Worm (Caenorhabditis elegans) whole organism, L4 larva: Measurements from ENCODE around the gene C43H6.4.

Source experiments
- D1046.2 ChIP-seq: fragments of 200-800 bp; sonication (Bioruptor generic); IDR thresholded peaks from 2 replicates; pipeline ENCODE4 v1.3.6; 2022; ENCODE audit warnings: missing genetic modification characterization, missing compliant biosample characterization
- F10B5.3 ChIP-seq: sonication (generic microtip); optimal IDR thresholded peaks from 2 replicates; lab custom pipeline; 2016; ENCODE audit warnings: mild to moderate bottlenecking, missing genetic modification characterization, missing compliant biosample characterization
- F44E2.7 ChIP-seq: fragments of 200-800 bp; sonication (Bioruptor generic); IDR thresholded peaks from 2 replicates; pipeline ENCODE4 v2.1.2; 2022; ENCODE audit warnings: missing genetic modification characterization, missing compliant biosample characterization
- Y48G9A.11 ChIP-seq: fragments of 200-800 bp; sonication (Bioruptor generic); IDR thresholded peaks from 2 replicates; pipeline ENCODE4 v1.3.6; 2022; ENCODE audit warnings: missing genetic modification reagents, missing genetic modification characterization, missing compliant biosample characterization
- ZK337.2 ChIP-seq: fragments of 200-800 bp; sonication (Bioruptor generic); IDR thresholded peaks from 2 replicates; pipeline ENCODE4 v1.3.6; 2022; ENCODE audit warnings: missing genetic modification reagents, missing genetic modification characterization, missing compliant biosample characterization
- aly-2 ChIP-seq: sonication (generic microtip); optimal IDR thresholded peaks from 2 replicates; lab custom pipeline; 2018; ENCODE audit warnings: missing biosample characterization, missing genetic modification characterization
- ama-1 ChIP-seq: fragments of 150-350 bp; optimal IDR thresholded peaks from 2 replicates; lab custom pipeline; 2014; ENCODE audit warnings: inconsistent platforms, mixed read lengths
- arid-1 ChIP-seq: fragments of 200-800 bp; sonication (Bioruptor generic); conservative IDR thresholded peaks from 2 replicates; pipeline ENCODE4 v1.3.6; 2022; ENCODE audit warnings: missing genetic modification reagents, missing genetic modification characterization, missing compliant biosample characterization
- attf-4 ChIP-seq: sonication (generic microtip); optimal IDR thresholded peaks from 3 replicates; lab custom pipeline; 2017; ENCODE audit warnings: missing biosample characterization, missing genetic modification characterization
- ceh-32 ChIP-seq: sonication (generic microtip); optimal IDR thresholded peaks from 2 replicates; lab custom pipeline; 2016; ENCODE audit warnings: mild to moderate bottlenecking, missing genetic modification characterization, missing compliant biosample characterization; ENCODE audit not compliant: poor library complexity
- ces-1 ChIP-seq: fragments of 150-350 bp; sonication (generic microtip); optimal IDR thresholded peaks from 4 replicates; lab custom pipeline; 2014; ENCODE audit warnings: missing biosample characterization, missing genetic modification reagents, missing genetic modification characterization
- ctbp-1 ChIP-seq: fragments of 200-800 bp; sonication (Bioruptor generic); IDR thresholded peaks from 2 replicates; pipeline ENCODE4 v1.3.6; 2022; ENCODE audit warnings: missing genetic modification reagents, missing genetic modification characterization, missing compliant biosample characterization
- daf-19 ChIP-seq: fragments of 200-800 bp; sonication (Bioruptor generic); conservative IDR thresholded peaks from 2 replicates; pipeline ENCODE4 v1.3.6; 2022; ENCODE audit warnings: missing genetic modification characterization, missing compliant biosample characterization
- dmd-9 ChIP-seq: fragments of 200-800 bp; sonication (Bioruptor generic); IDR thresholded peaks from 2 replicates; pipeline ENCODE4 v1.3.6; 2022; ENCODE audit warnings: missing genetic modification reagents, missing genetic modification characterization, missing compliant biosample characterization
- duxl-1 ChIP-seq: sonication (generic microtip); optimal IDR thresholded peaks from 2 replicates; lab custom pipeline; 2016; ENCODE audit warnings: mild to moderate bottlenecking, missing genetic modification characterization, moderate library complexity, missing compliant biosample characterization; ENCODE audit not compliant: poor library complexity
- dve-1 ChIP-seq: sonication (generic microtip); optimal IDR thresholded peaks from 2 replicates; lab custom pipeline; 2017; ENCODE audit warnings: antibody characterized with exemption, mild to moderate bottlenecking, missing genetic modification characterization, missing compliant biosample characterization; ENCODE audit not compliant: insufficient read depth
- egl-43 ChIP-seq: fragments of 200-800 bp; sonication (Bioruptor generic); IDR thresholded peaks from 2 replicates; pipeline ENCODE4 v1.3.6; 2022; ENCODE audit warnings: missing genetic modification reagents, missing genetic modification characterization, missing compliant biosample characterization
- fkh-10 ChIP-seq: fragments of 150-350 bp; optimal IDR thresholded peaks from 2 replicates; lab custom pipeline; 2014; ENCODE audit warnings: missing biosample characterization, missing genetic modification reagents, missing genetic modification characterization
- fos-1 ChIP-seq: fragments of 150-350 bp; optimal IDR thresholded peaks from 2 replicates; lab custom pipeline; 2014; ENCODE audit warnings: missing biosample characterization, missing genetic modification characterization
- hlh-11 ChIP-seq: fragments of 200-800 bp; sonication (Bioruptor generic); optimal IDR thresholded peaks from 2 replicates; lab custom pipeline; 2018; ENCODE audit warnings: mild to moderate bottlenecking, missing genetic modification characterization, missing compliant biosample characterization
- hlh-30 ChIP-seq: sonication (generic microtip); optimal IDR thresholded peaks from 2 replicates; lab custom pipeline; 2017; ENCODE audit warnings: antibody characterized with exemption, mild to moderate bottlenecking, missing genetic modification characterization, missing compliant biosample characterization; ENCODE audit not compliant: insufficient read depth
- hmg-1.1 ChIP-seq: fragments of 200-800 bp; sonication (Bioruptor generic); IDR thresholded peaks from 2 replicates; pipeline ENCODE4 v1.3.6; 2022; ENCODE audit warnings: missing genetic modification reagents, missing genetic modification characterization, missing compliant biosample characterization
- jun-1 ChIP-seq: fragments of 150-350 bp; optimal IDR thresholded peaks from 2 replicates; lab custom pipeline; 2014; ENCODE audit warnings: missing biosample characterization, missing genetic modification reagents, missing genetic modification characterization
- lin-38 ChIP-seq: fragments of 200-800 bp; sonication (Bioruptor generic); IDR thresholded peaks from 2 replicates; pipeline ENCODE4 v1.3.6; 2022; ENCODE audit warnings: missing genetic modification reagents, missing genetic modification characterization, missing compliant biosample characterization
- lsy-2 ChIP-seq, 2 experiments: fragments of 150-350 bp in 1 of 2; sonication (generic microtip) in 1 of 2; optimal IDR thresholded peaks; 2 replicates each; lab custom pipeline; 2014 to 2017; ENCODE audit warnings: missing biosample characterization in 2 of 2, missing genetic modification characterization in 2 of 2
- madf-5 ChIP-seq, 2 experiments: fragments of 200-800 bp; sonication (Bioruptor generic); IDR thresholded peaks; 2 replicates each; pipeline ENCODE4 v1.3.6; 2022; ENCODE audit warnings: missing compliant biosample characterization in 2 of 2, missing genetic modification characterization in 2 of 2
- mdl-1 ChIP-seq, 2 experiments: fragments of 150-350 bp in 1 of 2; sonication (generic microtip) in 1 of 2; optimal IDR thresholded peaks; 2 replicates each; lab custom pipeline; 2014 to 2017; ENCODE audit warnings: missing biosample characterization in 2 of 2, missing genetic modification characterization in 2 of 2
- mep-1 ChIP-seq: fragments of 150-350 bp; sonication (generic microtip); optimal IDR thresholded peaks from 3 replicates; lab custom pipeline; 2014; ENCODE audit warnings: missing biosample characterization, missing genetic modification characterization
- mes-2 ChIP-seq: sonication (generic microtip); optimal IDR thresholded peaks from 2 replicates; lab custom pipeline; 2016; ENCODE audit warnings: missing genotype, mild to moderate bottlenecking, missing genetic modification characterization, missing compliant biosample characterization; ENCODE audit not compliant: poor library complexity, severe bottlenecking
- mxl-2 ChIP-seq: fragments of 200-800 bp; sonication (Bioruptor generic); conservative IDR thresholded peaks from 2 replicates; pipeline ENCODE4 v1.3.6; 2022; ENCODE audit warnings: missing genetic modification reagents, missing genetic modification characterization, missing compliant biosample characterization
- mxl-3 ChIP-seq: fragments of 200-800 bp; sonication (Bioruptor generic); optimal IDR thresholded peaks from 2 replicates; lab custom pipeline; 2018; ENCODE audit warnings: mild to moderate bottlenecking, missing genetic modification characterization, missing compliant biosample characterization
- nhr-237 ChIP-seq: sonication (generic microtip); optimal IDR thresholded peaks from 2 replicates; lab custom pipeline; 2017; ENCODE audit warnings: missing biosample characterization, missing genetic modification characterization
- nhr-41 ChIP-seq: fragments of 200-800 bp; sonication (Bioruptor generic); IDR thresholded peaks from 2 replicates; pipeline ENCODE4 v1.3.6; 2022; ENCODE audit warnings: missing genetic modification reagents, missing genetic modification characterization, missing compliant biosample characterization
- nhr-48 ChIP-seq: sonication (generic microtip); optimal IDR thresholded peaks from 2 replicates; lab custom pipeline; 2016; ENCODE audit warnings: mild to moderate bottlenecking, missing genetic modification characterization, missing compliant biosample characterization
- nhr-76 ChIP-seq: fragments of 150-350 bp; optimal IDR thresholded peaks from 2 replicates; lab custom pipeline; 2014; ENCODE audit warnings: missing biosample characterization, missing genetic modification characterization
- nhr-77 ChIP-seq: fragments of 150-350 bp; optimal IDR thresholded peaks from 2 replicates; lab custom pipeline; 2014; ENCODE audit warnings: missing biosample characterization, missing genetic modification characterization
- php-3 ChIP-seq: fragments of 200-800 bp; sonication (Bioruptor generic); IDR thresholded peaks from 2 replicates; pipeline ENCODE4 v1.3.6; 2022; ENCODE audit warnings: missing genetic modification reagents, missing genetic modification characterization, missing compliant biosample characterization
- pqm-1 ChIP-seq: sonication (generic microtip); optimal IDR thresholded peaks from 2 replicates; lab custom pipeline; 2017; ENCODE audit warnings: missing biosample characterization, missing genetic modification characterization
- sdz-12 ChIP-seq: fragments of 200-800 bp; sonication (Bioruptor generic); optimal IDR thresholded peaks from 2 replicates; lab custom pipeline; 2018; ENCODE audit warnings: mild to moderate bottlenecking, missing genetic modification characterization, missing compliant biosample characterization
- set-16 ChIP-seq: fragments of 200-800 bp; sonication (Bioruptor generic); IDR thresholded peaks from 2 replicates; pipeline ENCODE4 v1.3.6; 2022; ENCODE audit warnings: missing genetic modification reagents, missing genetic modification characterization, missing compliant biosample characterization
- skn-1 ChIP-seq: fragments of 150-350 bp; optimal IDR thresholded peaks from 2 replicates; lab custom pipeline; 2014; ENCODE audit warnings: missing biosample characterization, missing genetic modification characterization
- spr-1 ChIP-seq: sonication (generic microtip); optimal IDR thresholded peaks from 2 replicates; lab custom pipeline; 2016; ENCODE audit warnings: mild to moderate bottlenecking, missing genetic modification characterization, missing compliant biosample characterization
- tag-97 ChIP-seq: fragments of 200-800 bp; sonication (Bioruptor generic); IDR thresholded peaks from 2 replicates; pipeline ENCODE4 v1.3.6; 2022; ENCODE audit warnings: missing genetic modification characterization, missing compliant biosample characterization
- tra-1 ChIP-seq: fragments of 200-800 bp; sonication (Bioruptor generic); IDR thresholded peaks from 2 replicates; pipeline ENCODE4 v1.3.6; 2022; ENCODE audit warnings: missing genetic modification reagents, missing genetic modification characterization, missing compliant biosample characterization
- unc-130 ChIP-seq: sonication (generic microtip); optimal IDR thresholded peaks from 2 replicates; lab custom pipeline; 2016; ENCODE audit warnings: missing genetic modification reagents, missing genetic modification characterization, missing compliant biosample characterization
- unc-39 ChIP-seq: sonication (generic microtip); optimal IDR thresholded peaks from 2 replicates; lab custom pipeline; 2017; ENCODE audit warnings: missing biosample characterization, missing genetic modification characterization
- unc-62 ChIP-seq, 3 experiments: fragments of 150-350 bp in 1 of 3; sonication (generic microtip); optimal IDR thresholded peaks in 2 of 3; peaks in 1 of 3; 1 replicate in 1 of 3; 2 replicates in 2 of 3; lab custom pipeline; 2014 to 2017; ENCODE audit warnings: missing biosample characterization in 3 of 3, missing genetic modification characterization in 3 of 3, missing genetic modification reagents in 3 of 3, missing genotype in 1 of 3
- vab-7 ChIP-seq: fragments of 200-800 bp; sonication (Bioruptor generic); IDR thresholded peaks from 2 replicates; pipeline ENCODE4 v1.3.6; 2022; ENCODE audit warnings: missing genetic modification reagents, missing genetic modification characterization, missing compliant biosample characterization
- zfp-2 ChIP-seq: sonication (generic microtip); optimal IDR thresholded peaks from 2 replicates; lab custom pipeline; 2016; ENCODE audit warnings: mild to moderate bottlenecking, missing genetic modification characterization, missing compliant biosample characterization
- zip-2 ChIP-seq: fragments of 150-350 bp; optimal IDR thresholded peaks from 2 replicates; lab custom pipeline; 2014; ENCODE audit warnings: missing biosample characterization, missing genetic modification characterization
- ztf-7 ChIP-seq: fragments of 150-350 bp; optimal IDR thresholded peaks from 2 replicates; lab custom pipeline; 2014; ENCODE audit warnings: missing biosample characterization, missing genetic modification characterization

The C43H6.4 gene

DNA sequence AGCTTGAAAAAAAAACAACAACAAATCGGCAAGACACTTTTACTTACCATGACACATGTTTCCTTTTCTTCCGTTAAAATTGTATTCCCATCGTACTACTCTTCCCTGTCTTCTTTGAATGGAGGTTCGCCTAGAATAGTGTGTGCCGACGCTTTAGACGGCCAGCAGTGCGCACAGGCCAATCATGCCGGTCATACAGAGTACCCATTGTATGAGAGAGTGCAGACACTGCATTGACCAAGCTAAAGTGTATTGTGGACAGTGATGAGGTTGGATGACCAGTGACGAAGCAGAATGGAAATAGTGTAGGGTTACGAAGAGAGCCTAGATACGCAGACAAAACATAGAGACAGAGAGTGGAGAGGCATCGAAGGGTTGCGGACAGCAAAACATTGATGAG lies 1.9 kb upstream of the C43H6.4 start, which contains the start of gene dhhc-9:
dhhc-9 (minus strand) TSS at position 154 of the 400 bp plus-strand sequence.
- TF ChIP-seq madf-5 (GFP tag; IDR thresholded peaks at IDR 0.05; lab: Robert Waterston, UW): no peak
- peak; percentile 17 for TF ChIP-seq spr-1 (tag; lab: Kevin White, UChicago)
- TF ChIP-seq dmd-9 (GFP tag; lab: Robert Waterston, UW): no peak
- TF ChIP-seq ZK337.2 (GFP tag; lab: Robert Waterston, UW): no peak
- no peak for TF ChIP-seq lsy-2 (tag; optimal IDR thresholded peaks at IDR 0.05; lab: Kevin White, UChicago)
- TF ChIP-seq duxl-1 (tag; lab: Kevin White, UChicago): peak; percentile 54
- no peak for TF ChIP-seq jun-1
- peak in 1 of 2 experiments; percentile 11 for TF ChIP-seq mdl-1 (tag; optimal IDR thresholded peaks at IDR 0.05; lab: Kevin White, UChicago)
- no peak for TF ChIP-seq aly-2
- no peak for TF ChIP-seq ces-1
- no peak for TF ChIP-seq egl-43 (GFP tag; lab: Robert Waterston, UW)
- no peak for TF ChIP-seq zfp-2
- TF ChIP-seq hlh-11 (tag; lab: Kevin White, UChicago): peak; percentile 76
- no peak for TF ChIP-seq mxl-2 (GFP tag; lab: Robert Waterston, UW)
- TF ChIP-seq ztf-7 (tag; lab: Kevin White, UChicago): peak; percentile 16
- TF ChIP-seq F10B5.3: peak; percentile 47
- no peak for TF ChIP-seq ceh-32 (tag; lab: Kevin White, UChicago)
- no peak for TF ChIP-seq skn-1 (tag; lab: Kevin White, UChicago)
- TF ChIP-seq F44E2.7: no peak
- peak; percentile 68 for TF ChIP-seq hlh-30 (tag; lab: Kevin White, UChicago)
- no peak for TF ChIP-seq ctbp-1
- peak; percentile 93 for TF ChIP-seq hmg-1.1
- TF ChIP-seq unc-62 (GFP tag; optimal IDR thresholded peaks at IDR 0.05 in 1 of 2; lab: Kevin White, UChicago): peak in 1 of 2 experiments; percentile 89
- no peak for TF ChIP-seq unc-62 (tag; optimal IDR thresholded peaks at IDR 0.05; lab: Kevin White, UChicago)
- TF ChIP-seq fkh-10 (GFP tag; lab: Kevin White, UChicago): no peak
- peak; percentile 19 for TF ChIP-seq nhr-48 (tag; lab: Kevin White, UChicago)
- peak; percentile 50 for TF ChIP-seq dve-1
- TF ChIP-seq nhr-41 (GFP tag; lab: Robert Waterston, UW): peak; percentile 58; the same call in 1 of the 2 replicates
- TF ChIP-seq ama-1 (lab: Kevin White, UChicago): no peak
- TF ChIP-seq nhr-77 (tag; lab: Kevin White, UChicago): no peak
- TF ChIP-seq fos-1 (tag; lab: Kevin White, UChicago): no peak
- TF ChIP-seq lin-38 (GFP tag; lab: Robert Waterston, UW): no peak
- TF ChIP-seq attf-4 (tag; lab: Kevin White, UChicago): no peak
- TF ChIP-seq set-16 (GFP tag; lab: Robert Waterston, UW): no peak
- TF ChIP-seq arid-1 (GFP tag; lab: Robert Waterston, UW): no peak
- TF ChIP-seq mep-1 (tag; lab: Kevin White, UChicago): no peak
- TF ChIP-seq zip-2: peak; percentile 4
- 0 out of 2 replicates have a peak, but pooled peaks have one; percentile 7 for TF ChIP-seq php-3
- no peak for TF ChIP-seq pqm-1 (tag; lab: Kevin White, UChicago)
- no peak for TF ChIP-seq unc-130
- TF ChIP-seq unc-39 (tag; lab: Kevin White, UChicago): no peak
- no peak for TF ChIP-seq vab-7
- TF ChIP-seq nhr-237 (tag; lab: Kevin White, UChicago): no peak
- TF ChIP-seq D1046.2 (GFP tag; lab: Robert Waterston, UW): no peak
- no peak for TF ChIP-seq nhr-76 (tag; lab: Kevin White, UChicago)
- no peak for TF ChIP-seq sdz-12 (GFP tag; lab: Kevin White, UChicago)
- TF ChIP-seq mes-2 (tag; lab: Kevin White, UChicago): peak; percentile 75
- no peak for TF ChIP-seq daf-19 (GFP tag; lab: Robert Waterston, UW)
- TF ChIP-seq Y48G9A.11: no peak
- TF ChIP-seq tra-1 (GFP tag; lab: Robert Waterston, UW): no peak
- TF ChIP-seq mxl-3 (GFP tag; lab: Kevin White, UChicago): peak; percentile 74
- no peak for TF ChIP-seq tag-97 (GFP tag; lab: Robert Waterston, UW)
